Fruit fly (Drosophila melanogaster): ENCODE results near the gene Trs33.

The Trs33 gene

DNA sequence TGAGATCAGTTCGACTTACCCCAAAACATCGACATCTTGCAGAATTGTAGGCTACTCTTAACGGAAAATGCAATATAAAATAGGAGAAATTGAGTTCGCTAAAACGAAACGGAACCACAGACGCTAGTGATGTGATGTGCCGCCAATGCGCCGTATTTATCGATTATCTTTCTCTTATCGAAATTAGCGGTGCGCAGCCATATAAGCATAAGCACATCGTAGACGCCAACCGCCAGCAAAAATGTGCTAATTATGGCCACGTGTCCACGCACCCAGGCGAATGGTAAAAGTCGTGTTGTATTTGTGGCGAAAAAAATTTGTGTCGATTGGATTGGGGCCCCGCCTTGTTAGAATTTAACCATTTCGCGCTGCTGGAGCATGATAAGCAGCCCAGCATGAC lies 17.8 kb downstream of the Trs33 start, which contains the start of the genes Fkbp39 and Cyfip (continued):
- TF ChIP-seq NfI (GFP tag; optimal IDR thresholded peaks at IDR 0.05) = peak; percentile 34
- peak; percentile 10 for TF ChIP-seq CG10654 (GFP tag; optimal IDR thresholded peaks at IDR 0.05)
- TF ChIP-seq CG18619 (GFP tag; optimal IDR thresholded peaks at IDR 0.05) = peak; percentile 45
- peak; percentile 48 for TF ChIP-seq grau (tag; optimal IDR thresholded peaks at IDR 0.05)
- TF ChIP-seq CG34376 (GFP tag; optimal IDR thresholded peaks at IDR 0.05) = peak; percentile 15
- peak; percentile 78 for TF ChIP-seq Hmr (GFP tag; optimal IDR thresholded peaks at IDR 0.05)
- no peak for TF ChIP-seq danr (GFP tag; IDR thresholded peaks at IDR 0.05)
- no peak for TF ChIP-seq Gsc (GFP tag; IDR thresholded peaks at IDR 0.05)
- TF ChIP-seq CG12391 (tag; optimal IDR thresholded peaks at IDR 0.05) = peak; percentile 64
- peak; percentile 51; the same call in 1 of the 2 replicates for TF ChIP-seq CG14014 (GFP tag; IDR thresholded peaks at IDR 0.05)
- peak; percentile 46 for TF ChIP-seq Hsf (GFP tag; optimal IDR thresholded peaks at IDR 0.05)
- TF ChIP-seq vvl (GFP tag; IDR thresholded peaks at IDR 0.05) = peak; percentile 66; the same call in 1 of the 2 replicates
- TF ChIP-seq NC2β (GFP tag; optimal IDR thresholded peaks at IDR 0.05) = peak; percentile 80
- no peak for TF ChIP-seq org-1 (GFP tag; optimal IDR thresholded peaks at IDR 0.05)
- TF ChIP-seq CG3995 (GFP tag; optimal IDR thresholded peaks at IDR 0.05) = peak; percentile 18
- TF ChIP-seq Aef1 (GFP tag; IDR thresholded peaks at IDR 0.05) = peak; percentile 83
- TF ChIP-seq Abd-B (GFP tag; optimal IDR thresholded peaks at IDR 0.05) = peak; percentile 48
- no peak for TF ChIP-seq CG17568 (GFP tag; optimal IDR thresholded peaks at IDR 0.05)
- TF ChIP-seq Dref (GFP tag; IDR thresholded peaks at IDR 0.05) = peak; percentile 99
- peak; percentile 24; the same call in 1 of the 2 replicates for TF ChIP-seq CG17328 (GFP tag; IDR thresholded peaks at IDR 0.05)
- TF ChIP-seq ac (GFP tag; optimal IDR thresholded peaks at IDR 0.05) = no peak
- TF ChIP-seq Antp (GFP tag; optimal IDR thresholded peaks at IDR 0.05) = peak; percentile 63
- no peak for TF ChIP-seq CG1024 (GFP tag; IDR thresholded peaks at IDR 0.05)
- no peak for TF ChIP-seq CG14441 (GFP tag; IDR thresholded peaks at IDR 0.05)
- TF ChIP-seq ash1 (GFP tag; optimal IDR thresholded peaks at IDR 0.05) = no peak
- TF ChIP-seq luna (GFP tag; optimal IDR thresholded peaks at IDR 0.05) = peak; percentile 7
- TF ChIP-seq CG10274 (GFP tag; optimal IDR thresholded peaks at IDR 0.05) = no peak
- no peak for TF ChIP-seq CG3281 (GFP tag; optimal IDR thresholded peaks at IDR 0.05)
- peak; percentile 87 for TF ChIP-seq HmgD (GFP tag; optimal IDR thresholded peaks at IDR 0.05)
- TF ChIP-seq gem (tag; optimal IDR thresholded peaks at IDR 0.05) = no peak
- no peak for TF ChIP-seq CG4328 (GFP tag; optimal IDR thresholded peaks at IDR 0.05)
- TF ChIP-seq CG1602 (GFP tag; optimal IDR thresholded peaks at IDR 0.05) = no peak
- TF ChIP-seq sug (tag; optimal IDR thresholded peaks at IDR 0.05) = peak; percentile 64
- TF ChIP-seq gsb (GFP tag; IDR thresholded peaks at IDR 0.05) = no peak
- TF ChIP-seq nmo (GFP tag; optimal IDR thresholded peaks at IDR 0.05) = peak; percentile 76
- TF ChIP-seq CG11456 (GFP tag; IDR thresholded peaks at IDR 0.05) = peak; percentile 62; the same call in 1 of the 3 replicates
- TF ChIP-seq Nf-YA (GFP tag; IDR thresholded peaks at IDR 0.05) = no peak
- TF ChIP-seq Hr39 (optimal IDR thresholded peaks at IDR 0.05) = no peak
- TF ChIP-seq Nf-YC (tag; optimal IDR thresholded peaks at IDR 0.05) = no peak
- peak; percentile 68 for TF ChIP-seq Scr (GFP tag; IDR thresholded peaks at IDR 0.05; ENCODE audit: partially characterized antibody)
- TF ChIP-seq CG6272 (GFP tag; IDR thresholded peaks at IDR 0.05) = peak; percentile 43; the same call in 1 of the 2 replicates
- peak; percentile 17 for TF ChIP-seq HLHmδ (GFP tag; optimal IDR thresholded peaks at IDR 0.05)
- no peak for TF ChIP-seq eve (GFP tag; optimal IDR thresholded peaks at IDR 0.05)
- TF ChIP-seq CG11247 (GFP tag; IDR thresholded peaks at IDR 0.05) = 0 out of 2 replicates have a peak, but pooled peaks have one; percentile 20
- TF ChIP-seq CoRest (tag; optimal IDR thresholded peaks at IDR 0.05) = peak; percentile 13
- TF ChIP-seq Hr3 (GFP tag; optimal IDR thresholded peaks at IDR 0.05) = peak; percentile 20
- TF ChIP-seq trem (tag; optimal IDR thresholded peaks at IDR 0.05) = peak; percentile 80
- peak; percentile 69 for TF ChIP-seq CG3847 (GFP tag; IDR thresholded peaks at IDR 0.05)
- 0 out of 2 replicates have a peak, but pooled peaks have one; percentile 5 for TF ChIP-seq crol (GFP tag; IDR thresholded peaks at IDR 0.05)
- TF ChIP-seq Hr51 (GFP tag; optimal IDR thresholded peaks at IDR 0.05) = peak in 1 of 2 experiments; percentile 48
- no peak for TF ChIP-seq CG10462 (GFP tag; optimal IDR thresholded peaks at IDR 0.05)
- TF ChIP-seq CG16813 (GFP tag; IDR thresholded peaks at IDR 0.05; ENCODE audit: partially characterized antibody) = peak; percentile 74

All from whole organism, embryonic.